Worm (Caenorhabditis elegans) whole organism, L2 larva: ENCODE measurements around the gene ZK1320.11.

ENCODE experiments used
- Y55F3AM.14 ChIP-seq: fragments of 200-800 bp; sonication (Bioruptor generic); optimal IDR thresholded peaks from 2 replicates; lab custom pipeline; 2018; ENCODE audit warnings: mild to moderate bottlenecking, missing genetic modification characterization, missing compliant biosample characterization
- ama-1 ChIP-seq: fragments of 150-350 bp; optimal IDR thresholded peaks from 2 replicates; lab custom pipeline; 2018; ENCODE audit warnings: inconsistent platforms
- dmd-4 ChIP-seq: sonication (generic microtip); optimal IDR thresholded peaks from 2 replicates; lab custom pipeline; 2017; ENCODE audit warnings: missing biosample characterization, missing genetic modification characterization
- nhr-11 ChIP-seq: fragments of 150-350 bp; optimal IDR thresholded peaks from 2 replicates; lab custom pipeline; 2014; ENCODE audit warnings: missing biosample characterization, missing genetic modification characterization
- nhr-77 ChIP-seq: fragments of 150-350 bp; optimal IDR thresholded peaks from 2 replicates; lab custom pipeline; 2014; ENCODE audit warnings: missing biosample characterization, missing genetic modification characterization
- peb-1 ChIP-seq: fragments of 150-350 bp; optimal IDR thresholded peaks from 2 replicates; lab custom pipeline; 2014; ENCODE audit warnings: missing biosample characterization, missing genetic modification characterization
- skn-1 ChIP-seq: sonication (generic microtip); optimal IDR thresholded peaks from 2 replicates; lab custom pipeline; 2017; ENCODE audit warnings: missing biosample characterization, missing genetic modification characterization

DNA sequence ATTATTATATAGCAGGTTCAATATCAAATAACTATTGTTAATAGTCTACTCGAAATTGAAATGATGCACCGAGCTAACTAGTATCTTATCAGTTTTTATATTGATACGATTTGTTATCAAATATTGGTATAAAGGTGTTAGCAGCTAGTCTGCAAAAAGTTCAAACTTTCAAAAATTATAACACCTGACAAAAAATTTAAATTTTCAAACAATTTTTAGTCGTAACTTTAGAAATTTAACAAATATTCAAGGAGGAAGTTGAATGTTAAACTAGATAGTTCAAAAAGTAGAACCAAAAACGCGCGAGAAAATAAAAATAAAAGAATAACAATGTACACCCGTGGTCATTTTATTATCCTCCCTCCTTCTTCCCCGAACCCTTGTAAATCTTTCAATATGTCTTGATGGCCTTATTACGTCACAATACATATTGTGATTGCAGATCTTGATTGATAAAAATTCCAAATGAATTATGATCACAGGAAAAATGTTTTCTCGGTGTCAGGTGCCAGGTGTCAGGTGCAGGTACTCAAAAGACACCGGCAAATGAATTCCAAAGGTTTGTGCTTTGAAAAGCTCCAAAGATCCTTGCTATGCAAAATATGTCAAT lies 11.8 kb upstream of the ZK1320.11 start, which contains the start of gene ZK1307.1:
- TF ChIP-seq ama-1 (lab: Kevin White, UChicago) (no peak), nhr-77 (tag; lab: Kevin White, UChicago) (no peak), skn-1 (no peak), dmd-4 (tag; lab: Kevin White, UChicago) (no peak), Y55F3AM.14 (no peak), peb-1 (tag; lab: Kevin White, UChicago) (no peak), nhr-11 (tag; lab: Kevin White, UChicago) (no peak)
